Fruit fly (Drosophila melanogaster): ENCODE measurements around the gene atms.

The atms gene

dm6 chr3R:4804828-4805707 is 55.2 kb downstream of the atms start (continued):
- TF ChIP-seq vfl (GFP tag; optimal IDR thresholded peaks at IDR 0.05) = peak; percentile 9
- 0 out of 3 replicates have a peak, but pooled peaks have one; percentile 30 for TF ChIP-seq C15 (GFP tag; IDR thresholded peaks at IDR 0.05)
- peak; percentile 54 for TF ChIP-seq Aef1 (GFP tag; IDR thresholded peaks at IDR 0.05)
- TF ChIP-seq CG12155 (GFP tag; optimal IDR thresholded peaks at IDR 0.05) = peak; percentile 20
- no peak for TF ChIP-seq ERR (GFP tag; optimal IDR thresholded peaks at IDR 0.05)
- TF ChIP-seq CG10209 (GFP tag; optimal IDR thresholded peaks at IDR 0.05) = peak; percentile 72
- TF ChIP-seq CG4820 (GFP tag; optimal IDR thresholded peaks at IDR 0.05) = peak; percentile 53
- TF ChIP-seq HmgD (GFP tag; optimal IDR thresholded peaks at IDR 0.05) = no peak
- TF ChIP-seq tap (tag; optimal IDR thresholded peaks at IDR 0.05) = peak; percentile 62
- TF ChIP-seq ranshi (GFP tag; IDR thresholded peaks at IDR 0.05) = peak; percentile 29; the same call in 1 of the 2 replicates
- TF ChIP-seq CG17361 (GFP tag; IDR thresholded peaks at IDR 0.05) = peak; percentile 82
- no peak for TF ChIP-seq CG15073 (GFP tag; optimal IDR thresholded peaks at IDR 0.05)
- peak; percentile 40 for TF ChIP-seq CG15011 (GFP tag; optimal IDR thresholded peaks at IDR 0.05)
- TF ChIP-seq Deaf1 (tag; optimal IDR thresholded peaks at IDR 0.05) = peak; percentile 39
- TF ChIP-seq Xrp1 (GFP tag; IDR thresholded peaks at IDR 0.05) = peak; percentile 75; the same call in 1 of the 2 replicates
- TF ChIP-seq ap (GFP tag; IDR thresholded peaks at IDR 0.05) = peak; percentile 49; the same call in 1 of the 2 replicates
- no peak for TF ChIP-seq schlank (tag; optimal IDR thresholded peaks at IDR 0.05)
- peak; percentile 18 for TF ChIP-seq CG2120 (GFP tag; optimal IDR thresholded peaks at IDR 0.05)
- peak; percentile 90 for TF ChIP-seq gem (tag; optimal IDR thresholded peaks at IDR 0.05)
- peak; percentile 27 for TF ChIP-seq ab (GFP tag; optimal IDR thresholded peaks at IDR 0.05)
- TF ChIP-seq CG4424 (GFP tag; optimal IDR thresholded peaks at IDR 0.05) = peak; percentile 63
- peak; percentile 44 for TF ChIP-seq CG10274 (GFP tag; optimal IDR thresholded peaks at IDR 0.05)
- TF ChIP-seq zfh2 (GFP tag; optimal IDR thresholded peaks at IDR 0.05) = no peak
- TF ChIP-seq vnd (GFP tag; IDR thresholded peaks at IDR 0.05; ENCODE audit: partially characterized antibody) = no peak
- TF ChIP-seq CG8359 (GFP tag; optimal IDR thresholded peaks at IDR 0.05; ENCODE audit: borderline replicate concordance) = peak; percentile 10
- peak; percentile 58 for TF ChIP-seq CG12104 (GFP tag; optimal IDR thresholded peaks at IDR 0.05)
- peak; percentile 17; the same call in 1 of the 2 replicates for TF ChIP-seq klu (GFP tag; IDR thresholded peaks at IDR 0.05)
- TF ChIP-seq Sry-β (GFP tag; optimal IDR thresholded peaks at IDR 0.05) = peak; percentile 79
- TF ChIP-seq CG43689 (GFP tag; IDR thresholded peaks at IDR 0.05) = 0 out of 2 replicates have a peak, but pooled peaks have one; percentile 44
- TF ChIP-seq emc (GFP tag; optimal IDR thresholded peaks at IDR 0.05) = no peak
- TF ChIP-seq nom (GFP tag; optimal IDR thresholded peaks at IDR 0.05) = no peak
- TF ChIP-seq CG17829 (tag; optimal IDR thresholded peaks at IDR 0.05) = peak; percentile 78
- peak; percentile 25 for TF ChIP-seq CG6654 (GFP tag; optimal IDR thresholded peaks at IDR 0.05)
- TF ChIP-seq Dek (tag; optimal IDR thresholded peaks at IDR 0.05) = peak; percentile 47
- peak; percentile 45; the same call in 1 of the 2 replicates for TF ChIP-seq Nf-YA (GFP tag; IDR thresholded peaks at IDR 0.05)
- TF ChIP-seq D (optimal IDR thresholded peaks at IDR 0.05) = no peak
- peak; percentile 55 for TF ChIP-seq D (GFP tag; optimal IDR thresholded peaks at IDR 0.05)
- peak; percentile 68 for TF ChIP-seq fd96Cb (tag; optimal IDR thresholded peaks at IDR 0.05)
- TF ChIP-seq gce (GFP tag; IDR thresholded peaks at IDR 0.05) = 0 out of 3 replicates have a peak, but pooled peaks have one; percentile 32
- peak; percentile 13 for TF ChIP-seq CG4617 (GFP tag; optimal IDR thresholded peaks at IDR 0.05; ENCODE audit: borderline replicate concordance)
- TF ChIP-seq CG10654 (GFP tag; optimal IDR thresholded peaks at IDR 0.05) = peak; percentile 52
- TF ChIP-seq Elba2 (GFP tag; optimal IDR thresholded peaks at IDR 0.05) = no peak
- peak; percentile 64 for TF ChIP-seq CG7556 (GFP tag; optimal IDR thresholded peaks at IDR 0.05)
- peak; percentile 40 to 50 for TF ChIP-seq dpn (GFP tag; optimal IDR thresholded peaks at IDR 0.05)
- no peak for TF ChIP-seq CG42726 (GFP tag; IDR thresholded peaks at IDR 0.05; ENCODE audit: partially characterized antibody)
- TF ChIP-seq stwl (tag; optimal IDR thresholded peaks at IDR 0.05) = peak; percentile 4
- peak; percentile 69 for TF ChIP-seq CG15601 (tag; optimal IDR thresholded peaks at IDR 0.05)
- peak; percentile 84 for TF ChIP-seq CG12391 (tag; optimal IDR thresholded peaks at IDR 0.05)
